Worm (Caenorhabditis elegans): ENCODE data around the gene C06E1.11.

The C06E1.11 gene

ce11 chrIII:8646021-8646420 is 29.5 kb upstream of the C06E1.11 start:
- TF ChIP-seq sem-4 (tag; optimal IDR thresholded peaks at IDR 0.05) (no peak), fos-1 (tag; optimal IDR thresholded peaks at IDR 0.05) (peak; percentile 32), nhr-11 (tag; optimal IDR thresholded peaks at IDR 0.05) (no peak), Y55F3AM.14 (GFP tag; optimal IDR thresholded peaks at IDR 0.05) (no peak), sma-9 (GFP tag; optimal IDR thresholded peaks at IDR 0.05) (peak; percentile 9), sma-9 (tag; optimal IDR thresholded peaks at IDR 0.05) (no peak), nhr-23 (tag; optimal IDR thresholded peaks at IDR 0.05) (no peak), peb-1 (tag; optimal IDR thresholded peaks at IDR 0.05) (no peak), elt-3 (tag; optimal IDR thresholded peaks at IDR 0.05) (no peak), skn-1 (tag; optimal IDR thresholded peaks at IDR 0.05) (no peak), ztf-1 (GFP tag; conservative IDR thresholded peaks at IDR 0.05) (no peak)

ce11 chrIII:8643639-8644038 is 27.2 kb upstream of the C06E1.11 start, which contains the start of gene twk-7:
TSS of gene twk-7 (minus strand) at chrIII:8643739.
- TF ChIP-seq nhr-12 (tag; optimal IDR thresholded peaks at IDR 0.05): no peak
- TF ChIP-seq nhr-10 (tag; optimal IDR thresholded peaks at IDR 0.05): no peak
- no peak for TF ChIP-seq snpc-4 (tag; optimal IDR thresholded peaks at IDR 0.05)
- no peak for TF ChIP-seq unc-62 (GFP tag; optimal IDR thresholded peaks at IDR 0.05)
- no peak for TF ChIP-seq nhr-25 (tag; optimal IDR thresholded peaks at IDR 0.05)
- TF ChIP-seq mbf-1 (tag; optimal IDR thresholded peaks at IDR 0.05): no peak

- TF ChIP-seq egl-27 (tag; optimal IDR thresholded peaks at IDR 0.05) (no peak), lin-39 (tag; optimal IDR thresholded peaks at IDR 0.05) (no peak), sma-3 (GFP tag; optimal IDR thresholded peaks at IDR 0.05) (peak; percentile 44), crh-2 (tag; optimal IDR thresholded peaks at IDR 0.05) (no peak), fos-1 (tag; optimal IDR thresholded peaks at IDR 0.05) (peak; percentile 16)
These were observed 22.8 kb upstream of the C06E1.11 start, which contains the start of gene fip-1 for ce11 chrIII:8639188-8639795. TSS of gene fip-1 (plus strand) at chrIII:8639745.

ce11 chrIII:8636803-8637202 is 20.3 kb upstream of the C06E1.11 start:
- TF ChIP-seq C34F6.9 (tag; optimal IDR thresholded peaks at IDR 0.05): peak; percentile 36
- TF ChIP-seq crh-2 (tag; optimal IDR thresholded peaks at IDR 0.05): peak; percentile 23
- no peak for TF ChIP-seq blmp-1 (tag; optimal IDR thresholded peaks at IDR 0.05; ENCODE audit: insufficient read depth)
- no peak for TF ChIP-seq nhr-11 (tag; optimal IDR thresholded peaks at IDR 0.05)
- TF ChIP-seq unc-62 (GFP tag; optimal IDR thresholded peaks at IDR 0.05): no peak
- TF ChIP-seq R02D3.7 (tag; optimal IDR thresholded peaks at IDR 0.05): no peak
- TF ChIP-seq lsy-2 (tag; optimal IDR thresholded peaks at IDR 0.05): peak in 1 of 2 experiments; percentile 52
- TF ChIP-seq ztf-1 (GFP tag; conservative IDR thresholded peaks at IDR 0.05): no peak
- TF ChIP-seq mab-5 (tag; optimal IDR thresholded peaks at IDR 0.05): peak; percentile 78
- no peak for TF ChIP-seq snpc-4 (tag; optimal IDR thresholded peaks at IDR 0.05)
- TF ChIP-seq ama-1 (optimal IDR thresholded peaks at IDR 0.05): no peak
- TF ChIP-seq gmeb-1 (tag; optimal IDR thresholded peaks at IDR 0.05): no peak
- TF ChIP-seq unc-55 (GFP tag; optimal IDR thresholded peaks at IDR 0.05): peak; percentile 15
- TF ChIP-seq nhr-129 (tag; optimal IDR thresholded peaks at IDR 0.05): peak; percentile 27
- no peak for TF ChIP-seq dmd-4 (tag; optimal IDR thresholded peaks at IDR 0.05)

- no peak for TF ChIP-seq elt-3 (tag; optimal IDR thresholded peaks at IDR 0.05)
- TF ChIP-seq ztf-1 (GFP tag; conservative IDR thresholded peaks at IDR 0.05): no peak
- TF ChIP-seq lsy-2 (tag; optimal IDR thresholded peaks at IDR 0.05): peak; percentile 55 to 88
- TF ChIP-seq sma-3 (GFP tag; optimal IDR thresholded peaks at IDR 0.05): peak; percentile 41
- TF ChIP-seq lin-11 (tag; optimal IDR thresholded peaks at IDR 0.05): peak; percentile 23
- TF ChIP-seq sem-4 (tag; optimal IDR thresholded peaks at IDR 0.05): no peak
- no peak for TF ChIP-seq elt-1 (tag; optimal IDR thresholded peaks at IDR 0.05)
- TF ChIP-seq unc-55 (GFP tag; optimal IDR thresholded peaks at IDR 0.05): peak; percentile 88
- peak; percentile 55 for TF ChIP-seq sma-9 (GFP tag; optimal IDR thresholded peaks at IDR 0.05)
- TF ChIP-seq sma-9 (tag; optimal IDR thresholded peaks at IDR 0.05): no peak
- TF ChIP-seq lin-13 (GFP tag; optimal IDR thresholded peaks at IDR 0.05): peak; percentile 53
- TF ChIP-seq gmeb-1 (tag; optimal IDR thresholded peaks at IDR 0.05): peak; percentile 89
- no peak for TF ChIP-seq egl-27 (tag; optimal IDR thresholded peaks at IDR 0.05)
- TF ChIP-seq crh-2 (tag; optimal IDR thresholded peaks at IDR 0.05): no peak
- TF ChIP-seq lin-39 (tag; optimal IDR thresholded peaks at IDR 0.05): no peak
- no peak for TF ChIP-seq ztf-11 (tag; optimal IDR thresholded peaks at IDR 0.05)
- TF ChIP-seq nhr-23 (tag; optimal IDR thresholded peaks at IDR 0.05): no peak
- TF ChIP-seq unc-39 (tag; optimal IDR thresholded peaks at IDR 0.05): no peak
- no peak for TF ChIP-seq R02D3.7 (tag; optimal IDR thresholded peaks at IDR 0.05)
- no peak for TF ChIP-seq ZK546.5 (tag; optimal IDR thresholded peaks at IDR 0.05)
- peak; percentile 17 for TF ChIP-seq fos-1 (tag; optimal IDR thresholded peaks at IDR 0.05)
- no peak for TF ChIP-seq ceh-82 (tag; optimal IDR thresholded peaks at IDR 0.05)
- TF ChIP-seq C34F6.9 (tag; optimal IDR thresholded peaks at IDR 0.05): peak; percentile 79
- no peak for TF ChIP-seq alr-1 (tag; optimal IDR thresholded peaks at IDR 0.05)
- no peak for TF ChIP-seq aly-2 (tag; optimal IDR thresholded peaks at IDR 0.05)
- TF ChIP-seq nhr-6 (tag; optimal IDR thresholded peaks at IDR 0.05): no peak
- TF ChIP-seq skn-1 (tag; optimal IDR thresholded peaks at IDR 0.05): no peak
- peak; percentile 19 for TF ChIP-seq nhr-129 (tag; optimal IDR thresholded peaks at IDR 0.05)
These were observed 14.3 kb upstream of the C06E1.11 start, which contains the start of gene dnj-10 for ce11 chrIII:8630833-8631232. TSS of gene dnj-10 (plus strand) at chrIII:8631165.

All from whole organism, L2 larva.